Fruit fly (Drosophila melanogaster) whole organism, embryonic: Measurements from ENCODE around the gene CG6441.

Experiments
- Aef1 ChIP-seq: fragments of 200-800 bp; sonication (Bioruptor generic); IDR thresholded peaks from 3 replicates; pipeline ENCODE4 v1.3.6; 2022; ENCODE audit warnings: missing biosample characterization, missing genetic modification characterization
- Atf-2 ChIP-seq: fragments of 200-800 bp; sonication (Bioruptor generic); optimal IDR thresholded peaks from 2 replicates; lab custom pipeline; 2016; ENCODE audit warnings: missing biosample characterization, missing genetic modification characterization
- Atf3 ChIP-seq: fragments of 200-800 bp; sonication (Bioruptor generic); optimal IDR thresholded peaks from 3 replicates; lab custom pipeline; 2016; ENCODE audit warnings: missing biosample characterization, missing genetic modification characterization
- Atf6 ChIP-seq: fragments of 200-800 bp; sonication (Bioruptor generic); IDR thresholded peaks from 2 replicates; pipeline ENCODE4 v1.3.6; 2022; ENCODE audit warnings: missing biosample characterization, missing genetic modification characterization
- CG11456 ChIP-seq: fragments of 200-800 bp; sonication (Bioruptor generic); IDR thresholded peaks from 3 replicates; pipeline ENCODE4 v1.3.6; 2022; ENCODE audit warnings: missing biosample characterization, missing genetic modification characterization
- CG1233 ChIP-seq: fragments of 200-800 bp; sonication (Bioruptor generic); optimal IDR thresholded peaks from 4 replicates; lab custom pipeline; 2018; ENCODE audit warnings: missing biosample characterization, mild to moderate bottlenecking, missing genetic modification characterization
- CG12769 ChIP-seq: fragments of 200-800 bp; sonication (Bioruptor generic); optimal IDR thresholded peaks from 2 replicates; lab custom pipeline; 2019; ENCODE audit warnings: missing biosample characterization, mild to moderate bottlenecking, missing genetic modification characterization, moderate library complexity
- CG13894 ChIP-seq: fragments of 200-800 bp; sonication (Bioruptor generic); optimal IDR thresholded peaks from 3 replicates; lab custom pipeline; 2018; ENCODE audit warnings: missing biosample characterization, mild to moderate bottlenecking, missing genetic modification characterization, moderate library complexity
- CG14050 ChIP-seq: fragments of 200-800 bp; sonication (Bioruptor generic); IDR thresholded peaks from 3 replicates; pipeline ENCODE4 v1.3.6; 2022; ENCODE audit warnings: missing biosample characterization, missing genetic modification characterization
- CG14441 ChIP-seq: fragments of 200-800 bp; sonication (Bioruptor generic); IDR thresholded peaks from 2 replicates; pipeline ENCODE4 v1.3.6; 2022; ENCODE audit warnings: missing biosample characterization, missing genetic modification characterization
- CG14667 ChIP-seq: fragments of 200-800 bp; sonication (Bioruptor generic); IDR thresholded peaks from 2 replicates; pipeline ENCODE4 v1.3.6; 2022; ENCODE audit warnings: missing biosample characterization, missing genetic modification characterization
- CG16815 ChIP-seq: fragments of 200-800 bp; sonication (Bioruptor generic); optimal IDR thresholded peaks from 3 replicates; lab custom pipeline; 2017; ENCODE audit warnings: missing biosample characterization, mild to moderate bottlenecking, missing genetic modification characterization
- CG17612 ChIP-seq: fragments of 200-800 bp; sonication (Bioruptor generic); IDR thresholded peaks from 2 replicates; pipeline ENCODE4 v1.3.6; 2022; ENCODE audit warnings: missing biosample characterization, missing genetic modification characterization
- CG18011 ChIP-seq: fragments of 200-800 bp; sonication (Bioruptor generic); optimal IDR thresholded peaks from 2 replicates; lab custom pipeline; 2017; ENCODE audit warnings: missing biosample characterization, missing genetic modification characterization, mild to moderate bottlenecking, moderate library complexity, missing genotype
- CG2678 ChIP-seq: fragments of 200-800 bp; sonication (Bioruptor generic); optimal IDR thresholded peaks from 3 replicates; lab custom pipeline; 2019; ENCODE audit warnings: missing biosample characterization, mild to moderate bottlenecking, missing genetic modification characterization, moderate library complexity
- CG3065 ChIP-seq: fragments of 200-800 bp; sonication (Bioruptor generic); optimal IDR thresholded peaks from 2 replicates; lab custom pipeline; 2016; ENCODE audit warnings: missing biosample characterization, missing genetic modification characterization
- CG32532 ChIP-seq: fragments of 200-800 bp; sonication (Bioruptor generic); IDR thresholded peaks from 2 replicates; pipeline ENCODE4 v1.3.6; 2022; ENCODE audit warnings: missing biosample characterization, missing genetic modification characterization
- CG32772 ChIP-seq: fragments of 200-800 bp; sonication (Bioruptor generic); IDR thresholded peaks from 2 replicates; pipeline ENCODE4 v1.3.6; 2022; ENCODE audit warnings: missing biosample characterization, missing genetic modification characterization
- CG6813 ChIP-seq: fragments of 200-800 bp; sonication (Bioruptor generic); optimal IDR thresholded peaks from 2 replicates; lab custom pipeline; 2017; ENCODE audit warnings: missing biosample characterization, missing genetic modification characterization, mild to moderate bottlenecking, moderate library complexity, missing genetic modification reagents
- CG8924 ChIP-seq: fragments of 200-800 bp; optimal IDR thresholded peaks from 3 replicates; lab custom pipeline; 2019; ENCODE audit warnings: missing biosample characterization, mild to moderate bottlenecking, missing genetic modification characterization, moderate library complexity
- CG9215 ChIP-seq: fragments of 200-800 bp; sonication (Bioruptor generic); IDR thresholded peaks from 2 replicates; pipeline ENCODE4 v1.3.6; 2022; ENCODE audit warnings: missing biosample characterization, missing genetic modification characterization
- CoRest ChIP-seq: fragments of 200-800 bp; sonication (Bioruptor generic); optimal IDR thresholded peaks from 3 replicates; lab custom pipeline; 2018; ENCODE audit warnings: missing biosample characterization, mild to moderate bottlenecking, missing genetic modification characterization, moderate library complexity
- CrebB ChIP-seq: fragments of 200-800 bp; sonication (Bioruptor generic); optimal IDR thresholded peaks from 3 replicates; lab custom pipeline; 2018; ENCODE audit warnings: missing biosample characterization, mild to moderate bottlenecking, missing genetic modification characterization
- E2f2 ChIP-seq: fragments of 200-800 bp; sonication (Bioruptor generic); IDR thresholded peaks from 2 replicates; pipeline ENCODE4 v1.3.6; 2022; ENCODE audit warnings: missing biosample characterization, missing genetic modification characterization
- Gug ChIP-seq: fragments of 200-800 bp; sonication (Bioruptor generic); IDR thresholded peaks from 4 replicates; pipeline ENCODE4 v1.3.6; 2022; ENCODE audit warnings: missing biosample characterization, missing genetic modification characterization
- Hr3 ChIP-seq: fragments of 200-800 bp; sonication (Bioruptor generic); optimal IDR thresholded peaks from 3 replicates; lab custom pipeline; 2016; ENCODE audit warnings: missing biosample characterization, missing genetic modification characterization
- Hsf ChIP-seq: fragments of 200-800 bp; sonication (Bioruptor generic); optimal IDR thresholded peaks from 3 replicates; lab custom pipeline; 2016; ENCODE audit warnings: missing biosample characterization, missing genetic modification characterization
- Max ChIP-seq: fragments of 200-800 bp; sonication (Bioruptor generic); optimal IDR thresholded peaks from 2 replicates; lab custom pipeline; 2016; ENCODE audit warnings: missing biosample characterization, mild to moderate bottlenecking, missing genetic modification characterization
- Med ChIP-seq: fragments of 200-800 bp; sonication (Bioruptor generic); peaks from one replicate; lab custom pipeline; 2016; ENCODE audit warnings: missing biosample characterization, missing genetic modification characterization, mild to moderate bottlenecking, inconsistent platforms, moderate library complexity
- Myb ChIP-seq: fragments of 200-800 bp; sonication (Bioruptor generic); optimal IDR thresholded peaks from 2 replicates; lab custom pipeline; 2016; ENCODE audit warnings: missing biosample characterization, missing genetic modification characterization
- NC2α ChIP-seq: fragments of 200-800 bp; sonication (Bioruptor generic); optimal IDR thresholded peaks from 2 replicates; lab custom pipeline; 2016; ENCODE audit warnings: missing biosample characterization, missing genetic modification characterization
- NfI ChIP-seq: fragments of 200-800 bp; sonication (Bioruptor generic); optimal IDR thresholded peaks from 3 replicates; lab custom pipeline; 2018; ENCODE audit warnings: missing biosample characterization, mild to moderate bottlenecking, missing genetic modification characterization, moderate library complexity
- Spps ChIP-seq: fragments of 200-800 bp; sonication (Bioruptor generic); optimal IDR thresholded peaks from 2 replicates; lab custom pipeline; 2018; ENCODE audit warnings: missing biosample characterization, mild to moderate bottlenecking, missing genetic modification characterization
- Sry-β ChIP-seq: fragments of 200-800 bp; sonication (Bioruptor generic); optimal IDR thresholded peaks from 2 replicates; lab custom pipeline; 2018; ENCODE audit warnings: missing biosample characterization, mild to moderate bottlenecking, missing genetic modification characterization, moderate library complexity
- al ChIP-seq: fragments of 200-800 bp; sonication (Bioruptor generic); IDR thresholded peaks from 2 replicates; pipeline ENCODE4 v1.3.6; 2022; ENCODE audit warnings: missing biosample characterization, missing genetic modification characterization
- chinmo ChIP-seq: fragments of 200-800 bp; sonication (Bioruptor generic); IDR thresholded peaks from 4 replicates; pipeline ENCODE4 v1.3.6; 2022; ENCODE audit warnings: missing biosample characterization, missing genetic modification characterization; ENCODE audit not compliant: partially characterized antibody
- dati ChIP-seq: fragments of 200-800 bp; sonication (Bioruptor generic); IDR thresholded peaks from 2 replicates; pipeline ENCODE4 v1.3.6; 2022; ENCODE audit warnings: missing biosample characterization, missing genetic modification characterization
- eve ChIP-seq, 2 experiments: fragments of >200 bp; optimal IDR thresholded peaks; 2 replicates each; lab custom pipeline; 2017; ENCODE audit warnings: missing biosample characterization in 2 of 2, missing genetic modification characterization in 2 of 2
- gem ChIP-seq: fragments of 200-800 bp; sonication (Bioruptor generic); optimal IDR thresholded peaks from 2 replicates; lab custom pipeline; 2019; ENCODE audit warnings: missing biosample characterization, mild to moderate bottlenecking, missing genetic modification characterization, moderate library complexity
- ham ChIP-seq: fragments of 200-800 bp; sonication (Bioruptor generic); IDR thresholded peaks from 2 replicates; pipeline ENCODE4 v1.3.6; 2022; ENCODE audit warnings: missing biosample characterization, missing genetic modification characterization
- lmd ChIP-seq: fragments of 200-800 bp; sonication (Bioruptor generic); IDR thresholded peaks from 2 replicates; pipeline ENCODE4 v1.3.6; 2022; ENCODE audit warnings: missing biosample characterization, missing genetic modification characterization
- pb ChIP-seq: fragments of 200-800 bp; sonication (Bioruptor generic); optimal IDR thresholded peaks from 3 replicates; lab custom pipeline; 2016; ENCODE audit warnings: missing biosample characterization, missing genetic modification characterization
- pfk ChIP-seq: fragments of 200-800 bp; sonication (Bioruptor generic); optimal IDR thresholded peaks from 2 replicates; lab custom pipeline; 2018; ENCODE audit warnings: missing biosample characterization, mild to moderate bottlenecking, missing genetic modification characterization, moderate library complexity
- psq ChIP-seq: fragments of 200-800 bp; sonication (Bioruptor generic); optimal IDR thresholded peaks from 2 replicates; lab custom pipeline; 2017; ENCODE audit warnings: missing biosample characterization, missing genetic modification characterization
- pum ChIP-seq: fragments of 200-800 bp; sonication (Bioruptor generic); optimal IDR thresholded peaks from 2 replicates; lab custom pipeline; 2016; ENCODE audit warnings: missing biosample characterization, missing genetic modification characterization
- sd ChIP-seq: fragments of 200-800 bp; sonication (Bioruptor generic); optimal IDR thresholded peaks from 3 replicates; lab custom pipeline; 2018; ENCODE audit warnings: missing biosample characterization, mild to moderate bottlenecking, missing genetic modification characterization, moderate library complexity
- sisA ChIP-seq: fragments of 200-800 bp; sonication (Bioruptor generic); IDR thresholded peaks from 2 replicates; pipeline ENCODE4 v1.3.6; 2022; ENCODE audit warnings: missing biosample characterization, missing genetic modification characterization
- tgo ChIP-seq: fragments of 200-800 bp; sonication (Bioruptor generic); IDR thresholded peaks from 3 replicates; pipeline ENCODE4 v1.3.6; 2022; ENCODE audit warnings: missing biosample characterization, missing genetic modification characterization
- unpg ChIP-seq: fragments of 200-800 bp; sonication (Bioruptor generic); optimal IDR thresholded peaks from 3 replicates; lab custom pipeline; 2018; ENCODE audit warnings: missing biosample characterization, mild to moderate bottlenecking, missing genetic modification characterization, moderate library complexity

CG6441 gene

DNA sequence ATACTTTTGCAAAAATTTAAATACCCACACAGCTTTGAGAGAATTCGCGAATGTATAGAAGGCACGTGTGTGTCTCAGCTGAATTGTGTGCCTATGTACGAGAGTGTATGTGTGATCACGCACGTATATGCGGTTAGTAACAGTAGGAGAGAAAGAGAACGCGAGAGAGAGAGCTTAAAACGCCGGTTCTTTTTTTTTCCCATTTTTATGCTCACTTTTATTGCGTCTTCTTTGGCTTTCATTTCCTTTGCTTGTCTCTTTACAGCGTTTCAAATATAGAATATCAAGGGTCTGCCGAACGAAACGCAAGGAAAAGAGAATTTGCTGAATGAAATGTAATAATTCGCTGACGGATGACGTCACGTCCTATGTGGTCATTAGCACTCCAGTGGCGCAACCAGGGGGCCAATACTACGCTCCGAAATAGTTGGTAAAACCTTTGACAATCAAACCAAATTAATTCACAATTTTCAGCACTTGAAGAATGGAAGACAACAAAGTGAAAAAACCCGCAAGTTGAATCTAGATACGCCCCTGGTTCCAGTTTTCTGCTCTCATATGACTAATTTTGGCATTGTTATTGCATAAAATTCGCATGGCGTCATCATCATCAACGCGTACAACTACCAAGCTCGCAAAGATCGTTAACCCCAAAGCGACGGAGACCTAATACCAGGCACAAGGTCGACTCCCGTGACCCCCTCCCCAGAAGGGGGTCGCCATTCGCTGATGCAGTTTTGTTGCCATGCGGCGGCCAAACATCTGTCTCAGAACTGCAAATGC is 49.4 kb upstream of the CG6441 start (continued):
- TF ChIP-seq CG14441 (GFP tag; lab: Robert Waterston, UW) (peak; percentile 55), pb (GFP tag; lab: Kevin White, UChicago) (peak; percentile 55), Aef1 (GFP tag; lab: Robert Waterston, UW) (peak; percentile 70), CG12769 (tag; lab: Kevin White, UChicago) (peak; percentile 89), CG16815 (GFP tag; lab: Kevin White, UChicago) (peak; percentile 51), CG3065 (GFP tag; lab: Kevin White, UChicago) (no peak), CG13894 (tag; lab: Kevin White, UChicago) (peak; percentile 29), Med (GFP tag; lab: Kevin White, UChicago) (peak; percentile 98), Atf6 (peak; percentile 70; the same call in 1 of the 2 replicates), E2f2 (GFP tag; lab: Robert Waterston, UW) (0 out of 2 replicates have a peak, but pooled peaks have one; percentile 11), Myb (GFP tag; lab: Kevin White, UChicago) (peak; percentile 68), eve (GFP tag; optimal IDR thresholded peaks at IDR 0.05; lab: Kevin White, UChicago) (peak in 1 of 2 experiments; percentile 34), pfk (GFP tag; lab: Kevin White, UChicago) (no peak), sd (tag; lab: Kevin White, UChicago) (peak; percentile 46), Atf3 (GFP tag; lab: Kevin White, UChicago) (peak; percentile 28), Atf-2 (peak; percentile 19), chinmo (0 out of 4 replicates have a peak, but pooled peaks have one; percentile 59), CG9215 (GFP tag; lab: Robert Waterston, UW) (peak; percentile 83), Hsf (GFP tag; lab: Kevin White, UChicago) (peak; percentile 68), Hr3 (GFP tag; lab: Kevin White, UChicago) (peak; percentile 7), Gug (GFP tag; lab: Robert Waterston, UW) (peak; percentile 76; the same call in 2 of the 4 replicates), CG2678 (tag; lab: Kevin White, UChicago) (peak; percentile 68), CoRest (tag; lab: Kevin White, UChicago) (peak; percentile 54), CG32772 (GFP tag; lab: Robert Waterston, UW) (peak; percentile 43; the same call in 1 of the 2 replicates), lmd (peak; percentile 81), CG17612 (GFP tag; lab: Robert Waterston, UW) (peak; percentile 53; the same call in 1 of the 2 replicates), CG6813 (peak; percentile 3), CG8924 (tag; lab: Kevin White, UChicago) (peak; percentile 6), CG18011 (GFP tag; lab: Kevin White, UChicago) (peak; percentile 66), CrebB (tag; lab: Kevin White, UChicago) (peak; percentile 47), gem (tag; lab: Kevin White, UChicago) (peak; percentile 67), psq (GFP tag; lab: Kevin White, UChicago) (peak; percentile 17), NfI (GFP tag; lab: Kevin White, UChicago) (peak; percentile 38), unpg (peak; percentile 45), NC2α (GFP tag; lab: Kevin White, UChicago) (peak; percentile 1), CG14050 (GFP tag; lab: Robert Waterston, UW) (peak; percentile 21; the same call in 1 of the 3 replicates), pum (GFP tag; lab: Kevin White, UChicago) (no peak), Spps (tag; lab: Kevin White, UChicago) (no peak), CG11456 (peak; percentile 88), CG14667 (peak; percentile 31; the same call in 1 of the 2 replicates), CG1233 (peak; percentile 19), CG32532 (GFP tag; lab: Robert Waterston, UW) (peak; percentile 93), sisA (GFP tag; lab: Robert Waterston, UW) (peak; percentile 51), al (GFP tag; lab: Robert Waterston, UW) (peak; percentile 84), Max (GFP tag; lab: Kevin White, UChicago) (peak; percentile 19), dati (GFP tag; lab: Robert Waterston, UW) (peak; percentile 33; the same call in 1 of the 2 replicates), ham (GFP tag; lab: Robert Waterston, UW) (peak; percentile 50; the same call in 1 of the 2 replicates), tgo (GFP tag; lab: Robert Waterston, UW) (peak; percentile 55; the same call in 1 of the 3 replicates), Sry-β (GFP tag; lab: Kevin White, UChicago) (no peak)
